Worm (Caenorhabditis elegans): ENCODE results near the gene R10E4.11.

Gene R10E4.11

DNA sequence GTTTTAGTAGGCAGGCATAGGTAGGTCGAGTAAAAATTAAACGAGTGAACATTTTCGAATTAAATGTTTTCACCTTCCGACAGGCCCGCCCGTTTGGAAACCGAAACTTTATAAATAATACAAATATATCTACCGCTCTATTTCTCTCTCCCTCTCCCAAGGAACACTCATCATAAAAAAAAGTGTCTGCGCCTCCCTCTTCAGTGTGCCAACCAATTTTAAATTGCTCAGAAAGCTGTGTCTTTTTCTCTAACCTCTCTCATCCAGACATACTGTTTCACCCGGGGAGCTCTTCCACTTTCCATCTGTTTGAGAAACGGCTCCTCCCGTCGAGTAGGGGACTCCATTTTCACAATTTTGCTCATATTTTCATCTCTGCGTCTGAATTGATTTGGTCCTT lies 22.3 kb upstream of the R10E4.11 start:
- TF ChIP-seq ztf-23 (GFP tag; IDR thresholded peaks at IDR 0.05) = no peak
- TF ChIP-seq T22C8.4 (GFP tag; IDR thresholded peaks at IDR 0.05) = no peak
- TF ChIP-seq med-1 (GFP tag; optimal IDR thresholded peaks at IDR 0.05; ENCODE audit: insufficient read depth) = no peak
- no peak for TF ChIP-seq klf-2 (GFP tag; conservative IDR thresholded peaks at IDR 0.05)
- TF ChIP-seq ztf-29 (GFP tag; IDR thresholded peaks at IDR 0.05) = no peak
- TF ChIP-seq flt-1 (GFP tag; IDR thresholded peaks at IDR 0.05) = no peak
- no peak for TF ChIP-seq ref-1 (GFP tag; conservative IDR thresholded peaks at IDR 0.05)
- TF ChIP-seq cog-1 (tag; optimal IDR thresholded peaks at IDR 0.05) = no peak
- TF ChIP-seq tab-1 (GFP tag; IDR thresholded peaks at IDR 0.05) = no peak

- no peak for TF ChIP-seq T22C8.4 (GFP tag; IDR thresholded peaks at IDR 0.05)
- TF ChIP-seq cog-1 (tag; optimal IDR thresholded peaks at IDR 0.05) = no peak
Observed at ce11 chrIII:4321399-4321798, 20.6 kb upstream of the R10E4.11 start, which contains the start of gene H38K22.7. Gene H38K22.7 (plus strand): TSS chrIII:4321699.

DNA sequence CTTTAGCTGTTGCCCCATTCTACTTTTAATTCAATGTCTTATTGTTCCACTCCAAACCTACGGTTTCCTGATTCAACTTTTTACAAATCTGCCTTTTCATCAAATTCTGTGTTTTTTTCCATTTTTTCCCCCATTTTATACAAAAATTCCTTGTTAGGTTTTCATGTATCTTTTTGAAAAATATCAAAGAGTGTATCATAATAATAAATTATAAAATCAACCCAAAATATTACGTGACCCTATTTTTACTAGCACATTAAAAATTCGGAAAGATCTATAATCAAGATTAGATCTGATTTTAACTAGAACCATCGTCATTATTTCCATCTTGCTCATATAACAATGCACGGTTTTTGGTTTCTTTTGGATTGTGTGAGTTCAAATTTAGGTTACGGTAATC lies 19.3 kb upstream of the R10E4.11 start, which contains the start of gene H38K22.6:
H38K22.6 (plus strand) TSS at position 301 of the 400 bp plus-strand sequence.
- TF ChIP-seq ref-1 (GFP tag; conservative IDR thresholded peaks at IDR 0.05) (no peak), cog-1 (tag; optimal IDR thresholded peaks at IDR 0.05) (no peak), T22C8.4 (GFP tag; IDR thresholded peaks at IDR 0.05) (no peak), ztf-23 (GFP tag; IDR thresholded peaks at IDR 0.05) (no peak), klf-2 (GFP tag; conservative IDR thresholded peaks at IDR 0.05) (no peak), med-1 (GFP tag; optimal IDR thresholded peaks at IDR 0.05; ENCODE audit: insufficient read depth) (no peak), tab-1 (GFP tag; IDR thresholded peaks at IDR 0.05) (no peak), flt-1 (GFP tag; IDR thresholded peaks at IDR 0.05) (no peak), ztf-29 (GFP tag; IDR thresholded peaks at IDR 0.05) (no peak)

DNA sequence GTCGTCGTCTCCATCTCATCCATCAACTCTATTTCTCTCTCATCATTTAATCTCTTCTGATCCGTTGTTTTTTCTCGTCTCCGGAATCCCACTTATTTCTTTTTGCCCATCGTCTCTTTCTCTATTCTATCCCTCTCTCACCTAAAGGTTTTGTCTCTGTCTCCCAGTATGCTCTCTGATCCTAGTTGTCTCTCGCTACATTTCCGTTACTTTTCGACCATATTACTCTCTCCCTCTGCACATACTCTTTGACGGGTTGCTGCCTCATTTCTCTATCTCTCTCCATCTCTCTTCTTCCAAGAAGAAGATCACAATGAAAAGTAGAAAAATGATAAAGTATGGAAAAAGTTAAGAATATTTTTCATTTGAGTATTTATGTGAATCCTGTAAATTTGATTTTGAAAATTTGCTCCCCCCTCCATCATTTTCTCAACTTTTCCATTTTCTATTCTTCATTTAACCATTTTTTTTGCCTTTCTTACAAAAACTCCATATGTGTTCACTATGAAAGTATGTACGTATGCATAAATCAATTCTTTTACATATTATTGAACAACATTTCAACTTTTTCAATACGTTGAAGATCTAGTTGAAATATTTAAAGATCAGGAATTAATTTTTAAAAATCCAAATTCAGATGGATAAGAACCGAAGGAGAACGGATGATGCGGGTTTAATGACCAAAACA lies 16.4 kb upstream of the R10E4.11 start, which contains the start of gene tag-131:
tag-131 (plus strand) TSS at position 638 of the 688 bp plus-strand sequence.
- TF ChIP-seq ref-1 (GFP tag; conservative IDR thresholded peaks at IDR 0.05) = no peak
- no peak for TF ChIP-seq ztf-23 (GFP tag; IDR thresholded peaks at IDR 0.05)
- TF ChIP-seq med-1 (GFP tag; optimal IDR thresholded peaks at IDR 0.05; ENCODE audit: insufficient read depth) = no peak
- no peak for TF ChIP-seq T22C8.4 (GFP tag; IDR thresholded peaks at IDR 0.05)

- TF ChIP-seq med-1 (GFP tag; optimal IDR thresholded peaks at IDR 0.05; ENCODE audit: insufficient read depth) = no peak
- TF ChIP-seq tab-1 (GFP tag; IDR thresholded peaks at IDR 0.05) = no peak
- TF ChIP-seq flt-1 (GFP tag; IDR thresholded peaks at IDR 0.05) = no peak
- no peak for TF ChIP-seq klf-2 (GFP tag; conservative IDR thresholded peaks at IDR 0.05)
- TF ChIP-seq ztf-23 (GFP tag; IDR thresholded peaks at IDR 0.05) = no peak
- TF ChIP-seq cog-1 (tag; optimal IDR thresholded peaks at IDR 0.05) = no peak
- TF ChIP-seq T22C8.4 (GFP tag; IDR thresholded peaks at IDR 0.05) = no peak
- TF ChIP-seq ztf-29 (GFP tag; IDR thresholded peaks at IDR 0.05) = no peak
- TF ChIP-seq ref-1 (GFP tag; conservative IDR thresholded peaks at IDR 0.05) = no peak
Observed at ce11 chrIII:4314502-4314901, 13.7 kb upstream of the R10E4.11 start.

ce11 chrIII:4313061-4313962 lies 12.5 kb upstream of the R10E4.11 start, which contains the start of the genes evl-14 and dcn-1:
Gene evl-14 (minus strand): TSS chrIII:4313128.
Gene dcn-1 (plus strand): TSS chrIII:4313912.
- TF ChIP-seq ztf-23 (GFP tag; IDR thresholded peaks at IDR 0.05) = no peak
- TF ChIP-seq flt-1 (GFP tag; IDR thresholded peaks at IDR 0.05) = peak; percentile 49; the same call in 1 of the 2 replicates
- TF ChIP-seq cog-1 (tag; optimal IDR thresholded peaks at IDR 0.05) = peak; percentile 41
- TF ChIP-seq ztf-29 (GFP tag; IDR thresholded peaks at IDR 0.05) = no peak
- TF ChIP-seq ref-1 (GFP tag; conservative IDR thresholded peaks at IDR 0.05) = no peak

DNA sequence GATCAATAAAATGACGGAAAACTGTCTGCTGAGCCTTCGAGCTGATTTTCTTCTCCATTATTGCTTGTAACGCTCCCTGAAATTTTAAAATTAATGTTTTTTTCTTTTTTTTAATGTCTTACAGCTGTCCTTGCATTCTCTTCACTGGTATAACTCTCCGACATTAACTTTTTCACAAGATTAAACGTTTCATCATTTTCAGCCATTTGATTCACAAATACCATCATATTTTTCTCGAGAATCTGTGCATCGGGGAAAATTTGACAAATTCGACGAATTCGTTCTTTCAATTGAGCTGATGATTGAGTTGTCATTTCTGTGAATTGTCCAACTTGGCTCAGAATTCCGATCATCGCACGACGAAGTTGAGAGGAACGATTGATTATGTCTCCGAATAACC lies 8.5 kb upstream of the R10E4.11 start:
- no peak for TF ChIP-seq med-1 (GFP tag; optimal IDR thresholded peaks at IDR 0.05; ENCODE audit: insufficient read depth)
- no peak for TF ChIP-seq ztf-23 (GFP tag; IDR thresholded peaks at IDR 0.05)
- TF ChIP-seq ref-1 (GFP tag; conservative IDR thresholded peaks at IDR 0.05) = no peak
- TF ChIP-seq ztf-29 (GFP tag; IDR thresholded peaks at IDR 0.05) = no peak
- no peak for TF ChIP-seq klf-2 (GFP tag; conservative IDR thresholded peaks at IDR 0.05)
- TF ChIP-seq cog-1 (tag; optimal IDR thresholded peaks at IDR 0.05) = no peak
- no peak for TF ChIP-seq tab-1 (GFP tag; IDR thresholded peaks at IDR 0.05)
- no peak for TF ChIP-seq flt-1 (GFP tag; IDR thresholded peaks at IDR 0.05)
- TF ChIP-seq T22C8.4 (GFP tag; IDR thresholded peaks at IDR 0.05) = no peak

ce11 chrIII:4302780-4303179 lies 1.9 kb upstream of the R10E4.11 start:
- TF ChIP-seq tab-1 (GFP tag; IDR thresholded peaks at IDR 0.05) (no peak), cog-1 (tag; optimal IDR thresholded peaks at IDR 0.05) (no peak), klf-2 (GFP tag; conservative IDR thresholded peaks at IDR 0.05) (no peak), ztf-23 (GFP tag; IDR thresholded peaks at IDR 0.05) (no peak), ztf-29 (GFP tag; IDR thresholded peaks at IDR 0.05) (no peak), ref-1 (GFP tag; conservative IDR thresholded peaks at IDR 0.05) (no peak), T22C8.4 (GFP tag; IDR thresholded peaks at IDR 0.05) (no peak), flt-1 (GFP tag; IDR thresholded peaks at IDR 0.05) (no peak)

DNA sequence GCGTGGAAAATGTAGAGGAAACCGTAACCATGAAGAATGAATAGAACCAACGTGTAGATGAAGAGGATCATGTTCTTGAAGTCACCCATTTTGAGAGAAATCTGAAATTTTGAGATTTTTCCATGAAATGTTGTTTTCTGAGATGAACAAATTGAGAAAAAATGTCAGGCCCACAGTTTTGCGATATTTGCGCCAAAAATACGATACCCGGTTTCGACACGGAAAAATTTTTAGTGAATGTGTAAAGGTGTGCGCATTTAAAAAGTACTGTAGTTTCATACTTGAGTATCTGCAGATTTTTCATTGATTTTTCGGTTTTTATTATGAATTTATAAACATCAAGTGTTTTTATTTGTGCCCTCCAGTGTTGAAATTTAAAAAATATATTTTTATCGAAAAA lies 1.5 kb upstream of the R10E4.11 start, which contains the start of gene R10E4.9:
R10E4.9 (minus strand) TSS at position 101 of the 400 bp plus-strand sequence.
- no peak for TF ChIP-seq med-1 (GFP tag; optimal IDR thresholded peaks at IDR 0.05; ENCODE audit: insufficient read depth)
- no peak for TF ChIP-seq klf-2 (GFP tag; conservative IDR thresholded peaks at IDR 0.05)
- TF ChIP-seq tab-1 (GFP tag; IDR thresholded peaks at IDR 0.05) = no peak
- no peak for TF ChIP-seq cog-1 (tag; optimal IDR thresholded peaks at IDR 0.05)
- TF ChIP-seq ztf-23 (GFP tag; IDR thresholded peaks at IDR 0.05) = no peak
- no peak for TF ChIP-seq ztf-29 (GFP tag; IDR thresholded peaks at IDR 0.05)
- no peak for TF ChIP-seq ref-1 (GFP tag; conservative IDR thresholded peaks at IDR 0.05)
- no peak for TF ChIP-seq T22C8.4 (GFP tag; IDR thresholded peaks at IDR 0.05)
- no peak for TF ChIP-seq flt-1 (GFP tag; IDR thresholded peaks at IDR 0.05)
